Worm (Caenorhabditis elegans) whole organism, young adult: ENCODE measurements around the gene F49H12.7.

ENCODE experiments used
- F49E8.2 ChIP-seq: sonication (generic microtip); optimal IDR thresholded peaks from 3 replicates; lab custom pipeline; 2017; ENCODE audit warnings: missing genetic modification characterization, mild to moderate bottlenecking, missing compliant biosample characterization, antibody characterized with exemption, moderate library complexity; ENCODE audit not compliant: insufficient read depth
- F57C9.4 ChIP-seq: sonication (generic microtip); optimal IDR thresholded peaks from 2 replicates; lab custom pipeline; 2017; ENCODE audit warnings: mild to moderate bottlenecking, missing genetic modification characterization, missing compliant biosample characterization
- ZK185.1 ChIP-seq: sonication (generic microtip); optimal IDR thresholded peaks from 2 replicates; lab custom pipeline; 2016; ENCODE audit warnings: mild to moderate bottlenecking, missing genetic modification characterization, missing compliant biosample characterization; ENCODE audit not compliant: poor library complexity, severe bottlenecking
- aptf-3 ChIP-seq: fragments of 200-800 bp; sonication (Bioruptor generic); IDR thresholded peaks from 2 replicates; pipeline ENCODE4 v1.3.6; 2022; ENCODE audit warnings: missing genetic modification characterization, missing compliant biosample characterization
- cebp-1 ChIP-seq, 2 experiments: fragments of 200-800 bp in 1 of 2; sonication (Bioruptor generic) in 1 of 2; sonication (generic microtip) in 1 of 2; IDR thresholded peaks in 1 of 2; optimal IDR thresholded peaks in 1 of 2; 2 replicates each; pipeline versions ENCODE4 v1.3.6 to Lab custom; 2017 to 2022; ENCODE audit warnings: missing compliant biosample characterization in 2 of 2, missing genetic modification characterization in 2 of 2, mild to moderate bottlenecking in 1 of 2, missing genetic modification reagents in 1 of 2, moderate library complexity in 1 of 2
- ceh-40 ChIP-seq: fragments of 200-800 bp; sonication (Bioruptor generic); IDR thresholded peaks from 2 replicates; pipeline ENCODE4 v1.3.6; 2022; ENCODE audit warnings: missing genetic modification characterization, missing compliant biosample characterization
- die-1 ChIP-seq: sonication (generic microtip); optimal IDR thresholded peaks from 2 replicates; lab custom pipeline; 2016; ENCODE audit warnings: missing genotype, mild to moderate bottlenecking, missing genetic modification characterization, missing compliant biosample characterization
- gei-17 ChIP-seq: fragments of 200-800 bp; sonication (Bioruptor generic); optimal IDR thresholded peaks from 2 replicates; lab custom pipeline; 2018; ENCODE audit warnings: mild to moderate bottlenecking, missing genetic modification characterization, missing compliant biosample characterization
- lin-35 ChIP-seq, 3 experiments: fragments of 150-350 bp in 2 of 3; sonication (generic microtip) in 1 of 3; optimal IDR thresholded peaks; 2 replicates each; lab custom pipeline; 2014 to 2018; ENCODE audit warnings: missing biosample characterization in 3 of 3, missing genetic modification characterization in 3 of 3, missing genetic modification reagents in 3 of 3
- mes-4 ChIP-seq: sonication (generic microtip); optimal IDR thresholded peaks from 2 replicates; lab custom pipeline; 2016; ENCODE audit warnings: missing genotype, missing genetic modification characterization, missing compliant biosample characterization
- unc-130 ChIP-seq: sonication (generic microtip); optimal IDR thresholded peaks from 2 replicates; lab custom pipeline; 2016; ENCODE audit warnings: missing genetic modification reagents, missing genetic modification characterization, missing compliant biosample characterization

- TF ChIP-seq F49E8.2 (tag; lab: Kevin White, UChicago), result no peak
- no peak for TF ChIP-seq ceh-40 (GFP tag; lab: Robert Waterston, UW)
- no peak for TF ChIP-seq ZK185.1 (tag; lab: Kevin White, UChicago)
- TF ChIP-seq cebp-1 (GFP tag; IDR thresholded peaks at IDR 0.05; lab: Robert Waterston, UW), result no peak
- no peak for TF ChIP-seq cebp-1 (tag; optimal IDR thresholded peaks at IDR 0.05; lab: Kevin White, UChicago)
- no peak for TF ChIP-seq aptf-3 (GFP tag; lab: Robert Waterston, UW)
- TF ChIP-seq mes-4 (tag; lab: Kevin White, UChicago), result no peak
- TF ChIP-seq die-1 (tag; lab: Kevin White, UChicago), result no peak
- no peak for TF ChIP-seq unc-130
- TF ChIP-seq gei-17, result no peak
- TF ChIP-seq lin-35 (GFP tag; optimal IDR thresholded peaks at IDR 0.05; lab: Kevin White, UChicago), result no peak
- TF ChIP-seq F57C9.4 (tag; lab: Kevin White, UChicago), result no peak
Measured at ce11 chrX:2084988-2085387, 20.2 kb downstream of the F49H12.7 start, which contains the start of gene F49H12.2.
